Fruit fly (Drosophila melanogaster) whole organism, embryonic: Measurements from ENCODE around the gene CG1246.

ENCODE experiments used
- CG10147 ChIP-seq: fragments of 200-800 bp; sonication (Bioruptor generic); optimal IDR thresholded peaks from 2 replicates; lab custom pipeline; 2019; ENCODE audit warnings: missing biosample characterization, mild to moderate bottlenecking, missing genetic modification characterization, moderate library complexity
- CG10209 ChIP-seq: fragments of 200-800 bp; sonication (Bioruptor generic); optimal IDR thresholded peaks from 3 replicates; lab custom pipeline; 2017; ENCODE audit warnings: missing biosample characterization, mild to moderate bottlenecking, missing genetic modification characterization, missing genetic modification reagents
- CG10274 ChIP-seq: fragments of 200-800 bp; sonication (Bioruptor generic); optimal IDR thresholded peaks from 3 replicates; lab custom pipeline; 2017; ENCODE audit warnings: missing biosample characterization, mild to moderate bottlenecking, missing genetic modification characterization
- CG10431 ChIP-seq: fragments of 200-800 bp; sonication (Bioruptor generic); optimal IDR thresholded peaks from 3 replicates; lab custom pipeline; 2018; ENCODE audit warnings: missing biosample characterization, mild to moderate bottlenecking, missing genetic modification characterization
- CG10654 ChIP-seq: fragments of 200-800 bp; sonication (Bioruptor generic); optimal IDR thresholded peaks from 2 replicates; lab custom pipeline; 2016; ENCODE audit warnings: missing biosample characterization, missing genetic modification characterization
- CG12299 ChIP-seq: fragments of 200-800 bp; sonication (Bioruptor generic); optimal IDR thresholded peaks from 2 replicates; lab custom pipeline; 2018; ENCODE audit warnings: missing biosample characterization, mild to moderate bottlenecking, missing genetic modification characterization
- CG12659 ChIP-seq: fragments of 200-800 bp; sonication (Bioruptor generic); optimal IDR thresholded peaks from 3 replicates; lab custom pipeline; 2017; ENCODE audit warnings: mild to moderate bottlenecking, missing biosample characterization, missing genetic modification reagents, missing genetic modification characterization
- CG14014 ChIP-seq: fragments of 200-800 bp; sonication (Bioruptor generic); IDR thresholded peaks from 2 replicates; pipeline ENCODE4 v1.3.6; 2022; ENCODE audit warnings: missing biosample characterization, missing genetic modification characterization
- CG15514 ChIP-seq: fragments of 200-800 bp; sonication (Bioruptor generic); optimal IDR thresholded peaks from 3 replicates; lab custom pipeline; 2017; ENCODE audit warnings: missing biosample characterization, missing genetic modification characterization, mild to moderate bottlenecking, moderate library complexity, missing genetic modification reagents
- CG1602 ChIP-seq: fragments of 200-800 bp; sonication (Bioruptor generic); optimal IDR thresholded peaks from 3 replicates; lab custom pipeline; 2016; ENCODE audit warnings: missing biosample characterization, missing genetic modification characterization
- CG16863 ChIP-seq: fragments of 200-800 bp; sonication (Bioruptor generic); optimal IDR thresholded peaks from 3 replicates; lab custom pipeline; 2016; ENCODE audit warnings: missing biosample characterization, missing genetic modification characterization
- CG17568 ChIP-seq: fragments of 200-800 bp; sonication (Bioruptor generic); optimal IDR thresholded peaks from 2 replicates; lab custom pipeline; 2018; ENCODE audit warnings: missing biosample characterization, mild to moderate bottlenecking, missing genetic modification characterization, moderate library complexity
- CG17912 ChIP-seq: fragments of 200-800 bp; sonication (Bioruptor generic); optimal IDR thresholded peaks from 2 replicates; lab custom pipeline; 2018; ENCODE audit warnings: missing biosample characterization, mild to moderate bottlenecking, missing genetic modification characterization
- CG18476 ChIP-seq: fragments of 200-800 bp; sonication (Bioruptor generic); optimal IDR thresholded peaks from 2 replicates; lab custom pipeline; 2016; ENCODE audit warnings: missing biosample characterization, mild to moderate bottlenecking, missing genetic modification characterization
- CG18764 ChIP-seq: fragments of 200-800 bp; sonication (Bioruptor generic); optimal IDR thresholded peaks from 3 replicates; lab custom pipeline; 2016; ENCODE audit warnings: missing biosample characterization, missing genetic modification characterization
- CG31224 ChIP-seq: fragments of 200-800 bp; sonication (Bioruptor generic); IDR thresholded peaks from 2 replicates; pipeline ENCODE4 v1.3.6; 2022; ENCODE audit warnings: missing biosample characterization, missing genetic modification characterization
- CG32767 ChIP-seq: fragments of 200-800 bp; sonication (Bioruptor generic); IDR thresholded peaks from 2 replicates; pipeline ENCODE4 v1.3.6; 2022; ENCODE audit warnings: missing biosample characterization, missing genetic modification characterization
- CG33557 ChIP-seq: fragments of 200-800 bp; sonication (Bioruptor generic); optimal IDR thresholded peaks from 2 replicates; lab custom pipeline; 2019; ENCODE audit warnings: missing biosample characterization, mild to moderate bottlenecking, missing genetic modification characterization, moderate library complexity
- CG34224 ChIP-seq: fragments of 200-800 bp; sonication (Bioruptor generic); IDR thresholded peaks from 3 replicates; pipeline ENCODE4 v1.3.6; 2022; ENCODE audit warnings: missing biosample characterization, missing genetic modification characterization; ENCODE audit not compliant: partially characterized antibody
- CG34376 ChIP-seq: fragments of 200-800 bp; sonication (Bioruptor generic); optimal IDR thresholded peaks from 2 replicates; lab custom pipeline; 2018; ENCODE audit warnings: missing biosample characterization, mild to moderate bottlenecking, missing genetic modification characterization
- CG4282 ChIP-seq: fragments of 200-800 bp; sonication (Bioruptor generic); optimal IDR thresholded peaks from 2 replicates; lab custom pipeline; 2016; ENCODE audit warnings: missing biosample characterization, missing genetic modification characterization
- CrebB ChIP-seq: fragments of 200-800 bp; sonication (Bioruptor generic); optimal IDR thresholded peaks from 3 replicates; lab custom pipeline; 2018; ENCODE audit warnings: missing biosample characterization, mild to moderate bottlenecking, missing genetic modification characterization
- H2.0 ChIP-seq: fragments of 200-800 bp; sonication (Bioruptor generic); IDR thresholded peaks from 2 replicates; pipeline ENCODE4 v1.3.6; 2022; ENCODE audit warnings: missing biosample characterization, missing genetic modification characterization
- HLHmδ ChIP-seq: fragments of 200-800 bp; sonication (Bioruptor generic); optimal IDR thresholded peaks from 2 replicates; lab custom pipeline; 2018; ENCODE audit warnings: missing biosample characterization, mild to moderate bottlenecking, missing genetic modification characterization, moderate library complexity
- HmgD ChIP-seq: fragments of 200-800 bp; sonication (Bioruptor generic); optimal IDR thresholded peaks from 3 replicates; lab custom pipeline; 2016; ENCODE audit warnings: missing biosample characterization, missing genetic modification characterization
- Hmr ChIP-seq: fragments of 200-800 bp; sonication (Bioruptor generic); optimal IDR thresholded peaks from 3 replicates; lab custom pipeline; 2017; ENCODE audit warnings: mild to moderate bottlenecking, missing biosample characterization, missing genetic modification reagents, missing genetic modification characterization
- Nf-YB ChIP-seq: fragments of 200-800 bp; sonication (Bioruptor generic); optimal IDR thresholded peaks from 3 replicates; lab custom pipeline; 2019; ENCODE audit warnings: missing biosample characterization, mild to moderate bottlenecking, missing genetic modification characterization, moderate library complexity
- Oaz ChIP-seq: fragments of 200-800 bp; sonication (Bioruptor generic); IDR thresholded peaks from 2 replicates; pipeline ENCODE4 v1.3.6; 2022; ENCODE audit warnings: missing biosample characterization, missing genetic modification characterization
- ara ChIP-seq: fragments of 200-800 bp; sonication (Bioruptor generic); IDR thresholded peaks from 2 replicates; pipeline ENCODE4 v1.3.6; 2022; ENCODE audit warnings: missing biosample characterization, missing genetic modification characterization
- cato ChIP-seq: fragments of 200-800 bp; sonication (Bioruptor generic); optimal IDR thresholded peaks from 2 replicates; lab custom pipeline; 2016; ENCODE audit warnings: missing biosample characterization, missing genetic modification characterization, borderline replicate concordance
- crp ChIP-seq, 2 experiments: fragments of 200-800 bp; sonication (Bioruptor generic); optimal IDR thresholded peaks; 2 replicates in 1 of 2; 3 replicates in 1 of 2; lab custom pipeline; 2017; ENCODE audit warnings: missing biosample characterization in 2 of 2, missing genetic modification characterization in 2 of 2, mild to moderate bottlenecking in 1 of 2, moderate library complexity in 1 of 2
- dysf ChIP-seq: fragments of 200-800 bp; sonication (Bioruptor generic); IDR thresholded peaks from 3 replicates; pipeline ENCODE4 v1.3.6; 2022; ENCODE audit warnings: missing biosample characterization, missing genetic modification characterization
- esg ChIP-seq: fragments of 200-800 bp; sonication (Bioruptor generic); conservative IDR thresholded peaks from 2 replicates; pipeline ENCODE4 v1.3.6; 2022; ENCODE audit warnings: missing biosample characterization, missing genetic modification characterization
- gfzf ChIP-seq: fragments of 200-800 bp; sonication (Bioruptor generic); optimal IDR thresholded peaks from 2 replicates; lab custom pipeline; 2016; ENCODE audit warnings: missing biosample characterization, mild to moderate bottlenecking, missing genetic modification characterization, moderate library complexity
- gro ChIP-seq: fragments of 200-800 bp; sonication (Bioruptor generic); optimal IDR thresholded peaks from 2 replicates; lab custom pipeline; 2016; ENCODE audit warnings: missing biosample characterization, missing genetic modification characterization
- hbn ChIP-seq: fragments of 200-800 bp; sonication (Bioruptor generic); IDR thresholded peaks from 2 replicates; pipeline ENCODE4 v1.3.6; 2022; ENCODE audit warnings: missing biosample characterization, missing genetic modification characterization; ENCODE audit not compliant: partially characterized antibody
- ind ChIP-seq: fragments of 200-800 bp; sonication (Bioruptor generic); optimal IDR thresholded peaks from 3 replicates; lab custom pipeline; 2016; ENCODE audit warnings: missing biosample characterization, missing genetic modification characterization
- ken ChIP-seq: fragments of 200-800 bp; sonication (Bioruptor generic); IDR thresholded peaks from 3 replicates; pipeline ENCODE4 v1.3.6; 2022; ENCODE audit warnings: missing biosample characterization, missing genetic modification characterization
- kni ChIP-seq: fragments of 200-800 bp; sonication (Bioruptor generic); optimal IDR thresholded peaks from 3 replicates; lab custom pipeline; 2017; ENCODE audit warnings: mild to moderate bottlenecking, missing biosample characterization, missing genetic modification reagents, missing genetic modification characterization
- lbe ChIP-seq: fragments of 200-800 bp; sonication (Bioruptor generic); optimal IDR thresholded peaks from 2 replicates; lab custom pipeline; 2016; ENCODE audit warnings: missing biosample characterization, mild to moderate bottlenecking, missing genetic modification characterization
- odd ChIP-seq: fragments of 200-800 bp; sonication (Bioruptor generic); optimal IDR thresholded peaks from 2 replicates; lab custom pipeline; 2017; ENCODE audit warnings: missing biosample characterization, mild to moderate bottlenecking, missing genetic modification characterization
- org-1 ChIP-seq: fragments of 200-800 bp; sonication (Bioruptor generic); optimal IDR thresholded peaks from 2 replicates; lab custom pipeline; 2017; ENCODE audit warnings: missing biosample characterization, missing genetic modification characterization
- phol ChIP-seq: fragments of 200-800 bp; sonication (Bioruptor generic); optimal IDR thresholded peaks from 3 replicates; lab custom pipeline; 2018; ENCODE audit warnings: missing biosample characterization, mild to moderate bottlenecking, missing genetic modification characterization, moderate library complexity
- ranshi ChIP-seq: fragments of 200-800 bp; sonication (Bioruptor generic); IDR thresholded peaks from 2 replicates; pipeline ENCODE4 v1.3.6; 2022; ENCODE audit warnings: missing biosample characterization, missing genetic modification characterization
- scrt ChIP-seq: fragments of 200-800 bp; sonication (Bioruptor generic); optimal IDR thresholded peaks from 2 replicates; lab custom pipeline; 2018; ENCODE audit warnings: missing biosample characterization, mild to moderate bottlenecking, missing genetic modification characterization, moderate library complexity
- sens ChIP-seq: fragments of 200-800 bp; sonication (Bioruptor generic); peaks from one replicate; lab custom pipeline; 2016; ENCODE audit warnings: missing biosample characterization, missing genetic modification characterization
- sisA ChIP-seq: fragments of 200-800 bp; sonication (Bioruptor generic); IDR thresholded peaks from 2 replicates; pipeline ENCODE4 v1.3.6; 2022; ENCODE audit warnings: missing biosample characterization, missing genetic modification characterization
- sob ChIP-seq: fragments of 200-800 bp; sonication (Bioruptor generic); IDR thresholded peaks from 2 replicates; pipeline ENCODE4 v1.3.6; 2022; ENCODE audit warnings: missing biosample characterization, missing genetic modification characterization
- sug ChIP-seq: fragments of 200-800 bp; optimal IDR thresholded peaks from 2 replicates; lab custom pipeline; 2019; ENCODE audit warnings: missing biosample characterization, mild to moderate bottlenecking, missing genetic modification characterization, moderate library complexity
- tgo ChIP-seq: fragments of 200-800 bp; sonication (Bioruptor generic); IDR thresholded peaks from 3 replicates; pipeline ENCODE4 v1.3.6; 2022; ENCODE audit warnings: missing biosample characterization, missing genetic modification characterization

Gene CG1246

DNA sequence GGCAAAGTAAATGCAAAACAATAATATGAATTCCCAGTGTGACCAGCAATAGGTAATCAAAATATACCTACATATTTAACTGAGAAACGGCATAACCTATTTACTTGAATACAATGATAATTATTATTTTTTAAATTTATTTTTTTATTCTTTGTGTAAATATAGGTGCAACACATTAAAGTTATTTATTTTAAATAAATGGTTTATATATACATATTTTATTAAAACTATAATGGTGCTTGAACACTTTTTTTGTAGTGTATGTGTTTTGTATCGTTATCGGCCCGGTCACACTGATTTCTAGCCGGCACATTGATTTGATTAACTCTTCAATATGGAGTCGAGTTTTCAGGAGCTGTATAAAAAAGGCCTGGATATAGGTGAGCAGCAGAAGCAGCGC is 4.0 kb downstream of the CG1246 start, which contains the start of the genes ProRS-m, CG42304 and Snup:
TSS of gene ProRS-m (minus strand) at position 51 of the 400 bp plus-strand sequence.
TSS of gene CG42304 (plus strand) at position 289 of the 400 bp plus-strand sequence.
TSS of gene Snup (plus strand) at position 289 of the 400 bp plus-strand sequence.
- no peak; the same call in 2 of the 3 replicates for TF ChIP-seq ken (GFP tag; lab: Robert Waterston, UW)
- TF ChIP-seq CG10274 (GFP tag; lab: Kevin White, UChicago) = no peak
- no peak for TF ChIP-seq CG10209 (GFP tag; lab: Kevin White, UChicago)
- peak; percentile 34 for TF ChIP-seq CG10147 (GFP tag; lab: Kevin White, UChicago)
- TF ChIP-seq gfzf = peak; percentile 56
- 0 out of 2 replicates have a peak, but pooled peaks have one; percentile 32 for TF ChIP-seq CG14014
- TF ChIP-seq CG17912 (GFP tag; lab: Kevin White, UChicago) = no peak
- TF ChIP-seq CrebB (tag; lab: Kevin White, UChicago) = no peak
- no peak for TF ChIP-seq Nf-YB (GFP tag; lab: Kevin White, UChicago)
- peak; percentile 88 for TF ChIP-seq phol (tag; lab: Kevin White, UChicago)
- no peak for TF ChIP-seq CG10654
- TF ChIP-seq dysf (GFP tag; lab: Robert Waterston, UW) = peak; percentile 57; the same call in 2 of the 3 replicates
- peak; percentile 53 for TF ChIP-seq sens
- no peak for TF ChIP-seq CG34224 (GFP tag; lab: Robert Waterston, UW)
- peak; percentile 37; the same call in 1 of the 2 replicates for TF ChIP-seq H2.0
- TF ChIP-seq org-1 (GFP tag; lab: Kevin White, UChicago) = no peak
- TF ChIP-seq kni (GFP tag; lab: Kevin White, UChicago) = no peak
- peak; percentile 64; the same call in 1 of the 2 replicates for TF ChIP-seq CG32767 (GFP tag; lab: Robert Waterston, UW)
- peak in 1 of 2 experiments; percentile 4 for TF ChIP-seq crp (GFP tag; optimal IDR thresholded peaks at IDR 0.05; lab: Kevin White, UChicago)
- TF ChIP-seq esg (GFP tag; lab: Robert Waterston, UW) = peak; percentile 65
- TF ChIP-seq CG31224 (GFP tag; lab: Robert Waterston, UW) = 0 out of 2 replicates have a peak, but pooled peaks have one; percentile 19
- TF ChIP-seq CG12299 (tag; lab: Kevin White, UChicago) = no peak
- TF ChIP-seq scrt = peak; percentile 13
- TF ChIP-seq tgo (GFP tag; lab: Robert Waterston, UW) = peak; percentile 86
- peak; percentile 15 for TF ChIP-seq CG15514 (GFP tag; lab: Kevin White, UChicago)
- no peak for TF ChIP-seq CG4282 (GFP tag; lab: Kevin White, UChicago)
- peak; percentile 26 for TF ChIP-seq Hmr (GFP tag; lab: Kevin White, UChicago)
- no peak for TF ChIP-seq Oaz (GFP tag; lab: Robert Waterston, UW)
- TF ChIP-seq CG16863 = no peak
- TF ChIP-seq hbn (GFP tag; lab: Robert Waterston, UW) = no peak
- no peak for TF ChIP-seq CG17568
- TF ChIP-seq CG1602 (GFP tag; lab: Kevin White, UChicago) = peak; percentile 25
- no peak for TF ChIP-seq lbe (GFP tag; lab: Kevin White, UChicago)
- peak; percentile 18; the same call in 1 of the 2 replicates for TF ChIP-seq sob (GFP tag; lab: Robert Waterston, UW)
- TF ChIP-seq CG34376 (GFP tag; lab: Kevin White, UChicago) = no peak
- TF ChIP-seq odd (GFP tag; lab: Kevin White, UChicago) = no peak
- TF ChIP-seq ranshi (GFP tag; lab: Robert Waterston, UW) = peak; percentile 77; the same call in 1 of the 2 replicates
- peak; percentile 5 for TF ChIP-seq CG18764 (GFP tag; lab: Kevin White, UChicago)
- peak; percentile 25 for TF ChIP-seq CG12659 (GFP tag; lab: Kevin White, UChicago)
- TF ChIP-seq CG18476 (GFP tag; lab: Kevin White, UChicago) = no peak
- no peak for TF ChIP-seq gro (GFP tag; lab: Kevin White, UChicago)
- peak; percentile 73 for TF ChIP-seq ara (GFP tag; lab: Robert Waterston, UW)
- no peak for TF ChIP-seq CG10431 (GFP tag; lab: Kevin White, UChicago)
- TF ChIP-seq sisA (GFP tag; lab: Robert Waterston, UW) = peak; percentile 73
- peak; percentile 14 for TF ChIP-seq cato (GFP tag; lab: Kevin White, UChicago)
- peak; percentile 29 for TF ChIP-seq CG33557
- no peak for TF ChIP-seq HLHmδ (GFP tag; lab: Kevin White, UChicago)
- TF ChIP-seq HmgD (GFP tag; lab: Kevin White, UChicago) = no peak
- TF ChIP-seq sug (tag; lab: Kevin White, UChicago) = peak; percentile 28
- peak; percentile 33 for TF ChIP-seq ind (GFP tag; lab: Kevin White, UChicago)
